Worm (Caenorhabditis elegans): ENCODE results near the gene C01G6.4.

The C01G6.4 gene

ce11 chrII:9310204-9310603 is 37.4 kb upstream of the C01G6.4 start, which contains the start of gene cam-1:
cam-1 (minus strand) TSS chrII:9310304.
- TF ChIP-seq mef-2 (tag; optimal IDR thresholded peaks at IDR 0.05) (no peak), snu-23 (GFP tag; optimal IDR thresholded peaks at IDR 0.05) (no peak), fos-1 (tag; optimal IDR thresholded peaks at IDR 0.05) (no peak), nhr-84 (tag; optimal IDR thresholded peaks at IDR 0.05) (no peak), blmp-1 (tag; optimal IDR thresholded peaks at IDR 0.05) (no peak), aha-1 (tag; optimal IDR thresholded peaks at IDR 0.05) (no peak), sox-4 (tag; optimal IDR thresholded peaks at IDR 0.05) (no peak), nhr-20 (tag; optimal IDR thresholded peaks at IDR 0.05) (no peak), nhr-12 (tag; optimal IDR thresholded peaks at IDR 0.05) (no peak), hpl-2 (GFP tag; optimal IDR thresholded peaks at IDR 0.05) (no peak), mab-9 (GFP tag; IDR thresholded peaks at IDR 0.05) (no peak), aly-2 (tag; optimal IDR thresholded peaks at IDR 0.05) (no peak), snpc-4 (tag; optimal IDR thresholded peaks at IDR 0.05) (no peak), dpl-1 (GFP tag; optimal IDR thresholded peaks at IDR 0.05) (no peak), unc-130 (tag; optimal IDR thresholded peaks at IDR 0.05) (no peak), lin-14 (GFP tag; optimal IDR thresholded peaks at IDR 0.05) (no peak), isw-1 (GFP tag; IDR thresholded peaks at IDR 0.05) (no peak), elt-3 (tag; optimal IDR thresholded peaks at IDR 0.05) (no peak), efl-1 (optimal IDR thresholded peaks at IDR 0.05) (no peak), efl-1 (GFP tag; optimal IDR thresholded peaks at IDR 0.05 in 1 of 2) (no peak)

- TF ChIP-seq ztf-11 (tag; optimal IDR thresholded peaks at IDR 0.05) (peak in 1 of 2 experiments; percentile 6), C04F5.9 (tag; optimal IDR thresholded peaks at IDR 0.05) (no peak), rnt-1 (tag; optimal IDR thresholded peaks at IDR 0.05) (peak; percentile 37), lin-14 (GFP tag; optimal IDR thresholded peaks at IDR 0.05) (peak; percentile 22)
Observed at ce11 chrII:9308614-9309046, 35.8 kb upstream of the C01G6.4 start.

ce11 chrII:9306835-9307234 is 34.0 kb upstream of the C01G6.4 start:
- TF ChIP-seq lin-39 (tag; optimal IDR thresholded peaks at IDR 0.05) (peak; percentile 60), fkh-4 (tag; optimal IDR thresholded peaks at IDR 0.05; ENCODE audit: borderline replicate concordance) (peak; percentile 9), fkh-8 (tag; optimal IDR thresholded peaks at IDR 0.05) (no peak), lin-14 (GFP tag; optimal IDR thresholded peaks at IDR 0.05) (peak; percentile 78), dsc-1 (tag; optimal IDR thresholded peaks at IDR 0.05) (peak; percentile 66), C16A3.4 (tag; optimal IDR thresholded peaks at IDR 0.05) (no peak), rnt-1 (tag; optimal IDR thresholded peaks at IDR 0.05) (peak; percentile 70), lsy-2 (tag; optimal IDR thresholded peaks at IDR 0.05) (peak in 1 of 2 experiments; percentile 27), nhr-28 (tag; optimal IDR thresholded peaks at IDR 0.05) (no peak), grh-1 (GFP tag; IDR thresholded peaks at IDR 0.05) (no peak), ceh-63 (GFP tag; optimal IDR thresholded peaks at IDR 0.05) (no peak), C34B4.2 (tag; optimal IDR thresholded peaks at IDR 0.05) (no peak), elt-2 (tag; optimal IDR thresholded peaks at IDR 0.05) (no peak), lin-35 (GFP tag; optimal IDR thresholded peaks at IDR 0.05) (no peak), lin-13 (GFP tag; optimal IDR thresholded peaks at IDR 0.05) (no peak), unc-130 (tag; optimal IDR thresholded peaks at IDR 0.05) (peak; percentile 42), nhr-85 (tag) (no peak), unc-30 (tag; optimal IDR thresholded peaks at IDR 0.05) (no peak), nhr-71 (tag; optimal IDR thresholded peaks at IDR 0.05) (peak; percentile 47), efl-1 (optimal IDR thresholded peaks at IDR 0.05) (no peak), efl-1 (GFP tag; optimal IDR thresholded peaks at IDR 0.05 in 1 of 2) (peak in 1 of 2 experiments; percentile 20), ceh-82 (tag; optimal IDR thresholded peaks at IDR 0.05) (no peak)

Data from whole organism, L1 larva.